Fruit fly (Drosophila melanogaster) whole organism, embryonic: Measurements from ENCODE around the gene Rbp4.
A peak's percentile ranks its signal among the peaks of the same experiment; 100 is the strongest.

ENCODE experiments used
- Bteb2 ChIP-seq: fragments of 200-800 bp; sonication (Bioruptor generic); optimal IDR thresholded peaks from 2 replicates; lab custom pipeline; 2016; ENCODE audit warnings: missing biosample characterization, missing genetic modification characterization
- CG10209 ChIP-seq: fragments of 200-800 bp; sonication (Bioruptor generic); optimal IDR thresholded peaks from 3 replicates; lab custom pipeline; 2017; ENCODE audit warnings: missing biosample characterization, mild to moderate bottlenecking, missing genetic modification characterization, missing genetic modification reagents
- CG10274 ChIP-seq: fragments of 200-800 bp; sonication (Bioruptor generic); optimal IDR thresholded peaks from 3 replicates; lab custom pipeline; 2017; ENCODE audit warnings: missing biosample characterization, mild to moderate bottlenecking, missing genetic modification characterization
- CG11247 ChIP-seq: fragments of 200-800 bp; sonication (Bioruptor generic); IDR thresholded peaks from 2 replicates; pipeline ENCODE4 v1.3.6; 2022; ENCODE audit warnings: missing biosample characterization, missing genetic modification characterization
- CG11398 ChIP-seq: fragments of 200-800 bp; sonication (Bioruptor generic); optimal IDR thresholded peaks from 2 replicates; lab custom pipeline; 2016; ENCODE audit warnings: missing biosample characterization, missing genetic modification characterization
- CG12071 ChIP-seq: fragments of 200-800 bp; sonication (Bioruptor generic); optimal IDR thresholded peaks from 3 replicates; lab custom pipeline; 2018; ENCODE audit warnings: missing biosample characterization, mild to moderate bottlenecking, missing genetic modification characterization
- CG12104 ChIP-seq: fragments of 200-800 bp; sonication (Bioruptor generic); optimal IDR thresholded peaks from 3 replicates; lab custom pipeline; 2016; ENCODE audit warnings: missing biosample characterization, missing genetic modification characterization
- CG12942 ChIP-seq: fragments of 200-800 bp; sonication (Bioruptor generic); optimal IDR thresholded peaks from 3 replicates; lab custom pipeline; 2016; ENCODE audit warnings: missing biosample characterization, missing genetic modification characterization
- CG13123 ChIP-seq: fragments of 200-800 bp; sonication (Bioruptor generic); optimal IDR thresholded peaks from 2 replicates; lab custom pipeline; 2016; ENCODE audit warnings: missing biosample characterization, missing genetic modification characterization
- CG17802 ChIP-seq: fragments of 200-800 bp; sonication (Bioruptor generic); optimal IDR thresholded peaks from 2 replicates; lab custom pipeline; 2018; ENCODE audit warnings: missing biosample characterization, mild to moderate bottlenecking, missing genetic modification characterization, moderate library complexity
- CG17829 ChIP-seq: fragments of 200-800 bp; optimal IDR thresholded peaks from 2 replicates; lab custom pipeline; 2019; ENCODE audit warnings: missing biosample characterization, mild to moderate bottlenecking, missing genetic modification characterization, moderate library complexity
- CG31224 ChIP-seq: fragments of 200-800 bp; sonication (Bioruptor generic); IDR thresholded peaks from 2 replicates; pipeline ENCODE4 v1.3.6; 2022; ENCODE audit warnings: missing biosample characterization, missing genetic modification characterization
- CG32532 ChIP-seq: fragments of 200-800 bp; sonication (Bioruptor generic); IDR thresholded peaks from 2 replicates; pipeline ENCODE4 v1.3.6; 2022; ENCODE audit warnings: missing biosample characterization, missing genetic modification characterization
- CG6272 ChIP-seq: fragments of 200-800 bp; sonication (Bioruptor generic); IDR thresholded peaks from 2 replicates; pipeline ENCODE4 v1.3.6; 2022; ENCODE audit warnings: missing biosample characterization, missing genetic modification characterization
- CG6654 ChIP-seq: fragments of 200-800 bp; sonication (Bioruptor generic); optimal IDR thresholded peaks from 2 replicates; lab custom pipeline; 2017; ENCODE audit warnings: missing biosample characterization, mild to moderate bottlenecking, missing genetic modification characterization
- CG6765 ChIP-seq: fragments of 200-800 bp; sonication (Bioruptor generic); optimal IDR thresholded peaks from 3 replicates; lab custom pipeline; 2017; ENCODE audit warnings: missing biosample characterization, mild to moderate bottlenecking, missing genetic modification characterization
- CG6791 ChIP-seq: fragments of 200-800 bp; sonication (Bioruptor generic); IDR thresholded peaks from 3 replicates; pipeline ENCODE4 v1.3.6; 2022; ENCODE audit warnings: missing biosample characterization, missing genetic modification characterization; ENCODE audit not compliant: partially characterized antibody
- CG8359 ChIP-seq: fragments of 200-800 bp; sonication (Bioruptor generic); optimal IDR thresholded peaks from 2 replicates; lab custom pipeline; 2017; ENCODE audit warnings: missing biosample characterization, mild to moderate bottlenecking, missing genetic modification characterization, borderline replicate concordance
- CG9876 ChIP-seq: fragments of 200-800 bp; sonication (Bioruptor generic); optimal IDR thresholded peaks from 2 replicates; lab custom pipeline; 2016; ENCODE audit warnings: missing biosample characterization, missing genetic modification characterization
- ERR ChIP-seq: fragments of 200-800 bp; sonication (Bioruptor generic); optimal IDR thresholded peaks from 2 replicates; lab custom pipeline; 2016; ENCODE audit warnings: missing biosample characterization, missing genetic modification characterization
- Hey ChIP-seq: fragments of 200-800 bp; sonication (Bioruptor generic); optimal IDR thresholded peaks from 3 replicates; lab custom pipeline; 2018; ENCODE audit warnings: missing biosample characterization, mild to moderate bottlenecking, missing genetic modification characterization
- Hmx ChIP-seq: fragments of 200-800 bp; sonication (Bioruptor generic); optimal IDR thresholded peaks from 2 replicates; lab custom pipeline; 2016; ENCODE audit warnings: missing biosample characterization, missing genetic modification characterization
- Hr3 ChIP-seq: fragments of 200-800 bp; sonication (Bioruptor generic); optimal IDR thresholded peaks from 3 replicates; lab custom pipeline; 2016; ENCODE audit warnings: missing biosample characterization, missing genetic modification characterization
- Lpt ChIP-seq: fragments of >200 bp; optimal IDR thresholded peaks from 2 replicates; lab custom pipeline; 2018; ENCODE audit warnings: missing biosample characterization, missing genetic modification characterization
- Mes4 ChIP-seq: fragments of 200-800 bp; sonication (Bioruptor generic); optimal IDR thresholded peaks from 2 replicates; lab custom pipeline; 2016; ENCODE audit warnings: missing biosample characterization, missing genetic modification characterization
- NC2β ChIP-seq: fragments of 200-800 bp; sonication (Bioruptor generic); optimal IDR thresholded peaks from 2 replicates; lab custom pipeline; 2016; ENCODE audit warnings: missing biosample characterization, missing genetic modification characterization
- NFAT ChIP-seq: fragments of 200-800 bp; sonication (Bioruptor generic); IDR thresholded peaks from 2 replicates; pipeline ENCODE4 v1.3.6; 2022; ENCODE audit warnings: missing biosample characterization, missing genetic modification characterization
- Pdp1 ChIP-seq, 2 experiments: fragments of 200-800 bp; sonication (Bioruptor generic); optimal IDR thresholded peaks; 3 replicates each; lab custom pipeline; 2016; ENCODE audit warnings: missing biosample characterization in 2 of 2, missing genetic modification characterization in 2 of 2, mild to moderate bottlenecking in 1 of 2, moderate library complexity in 1 of 2
- Scr ChIP-seq: fragments of 200-800 bp; sonication (Bioruptor generic); IDR thresholded peaks from 2 replicates; pipeline ENCODE4 v1.3.6; 2022; ENCODE audit warnings: missing biosample characterization, missing genetic modification characterization; ENCODE audit not compliant: partially characterized antibody
- Sry-β ChIP-seq: fragments of 200-800 bp; sonication (Bioruptor generic); optimal IDR thresholded peaks from 2 replicates; lab custom pipeline; 2018; ENCODE audit warnings: missing biosample characterization, mild to moderate bottlenecking, missing genetic modification characterization, moderate library complexity
- aop ChIP-seq: fragments of 200-800 bp; sonication (Bioruptor generic); IDR thresholded peaks from 2 replicates; pipeline ENCODE4 v1.3.6; 2022; ENCODE audit warnings: missing biosample characterization, missing genetic modification characterization
- az2 ChIP-seq: fragments of 200-800 bp; sonication (Bioruptor generic); optimal IDR thresholded peaks from 3 replicates; lab custom pipeline; 2016; ENCODE audit warnings: missing biosample characterization, missing genetic modification characterization
- bigmax ChIP-seq: fragments of 200-800 bp; sonication (Bioruptor generic); optimal IDR thresholded peaks from 2 replicates; lab custom pipeline; 2018; ENCODE audit warnings: missing biosample characterization, mild to moderate bottlenecking, missing genetic modification characterization
- br ChIP-seq: fragments of >200 bp; optimal IDR thresholded peaks from 2 replicates; lab custom pipeline; 2017
- chm ChIP-seq: fragments of 200-800 bp; sonication (Bioruptor generic); IDR thresholded peaks from 2 replicates; pipeline ENCODE4 v1.3.6; 2022; ENCODE audit warnings: missing biosample characterization, missing genetic modification characterization
- croc ChIP-seq: fragments of 200-800 bp; sonication (Bioruptor generic); conservative IDR thresholded peaks from 3 replicates; pipeline ENCODE4 v1.3.6; 2022; ENCODE audit warnings: missing biosample characterization, missing genetic modification characterization
- dmrt11E ChIP-seq: fragments of 200-800 bp; sonication (Bioruptor generic); optimal IDR thresholded peaks from 3 replicates; lab custom pipeline; 2018; ENCODE audit warnings: missing biosample characterization, mild to moderate bottlenecking, missing genetic modification characterization, moderate library complexity
- kah ChIP-seq: fragments of 200-800 bp; sonication (Bioruptor generic); optimal IDR thresholded peaks from 2 replicates; lab custom pipeline; 2018; ENCODE audit warnings: missing biosample characterization, mild to moderate bottlenecking, missing genetic modification characterization
- mirr ChIP-seq: fragments of 200-800 bp; sonication (Bioruptor generic); optimal IDR thresholded peaks from 3 replicates; lab custom pipeline; 2018; ENCODE audit warnings: missing biosample characterization, mild to moderate bottlenecking, missing genetic modification characterization
- nau ChIP-seq: fragments of 200-800 bp; sonication (Bioruptor generic); optimal IDR thresholded peaks from 3 replicates; lab custom pipeline; 2017; ENCODE audit warnings: missing biosample characterization, mild to moderate bottlenecking, missing genetic modification characterization, missing genetic modification reagents
- nerfin-2 ChIP-seq: fragments of 200-800 bp; sonication (Bioruptor generic); IDR thresholded peaks from 2 replicates; pipeline ENCODE4 v1.3.6; 2022; ENCODE audit warnings: missing biosample characterization, missing genetic modification characterization; ENCODE audit not compliant: partially characterized antibody
- prd ChIP-seq, 3 experiments: fragments of >200 bp in 2 of 3; fragments of 200-800 bp in 1 of 3; sonication (Bioruptor generic) in 1 of 3; optimal IDR thresholded peaks in 2 of 3; IDR thresholded peaks in 1 of 3; 2 replicates in 2 of 3; 3 replicates in 1 of 3; pipeline versions ENCODE4 v1.3.6 to Lab custom; 2017 to 2022; ENCODE audit warnings: missing biosample characterization in 1 of 3, missing genetic modification characterization in 1 of 3
- psq ChIP-seq: fragments of 200-800 bp; sonication (Bioruptor generic); optimal IDR thresholded peaks from 2 replicates; lab custom pipeline; 2017; ENCODE audit warnings: missing biosample characterization, missing genetic modification characterization
- run ChIP-seq: fragments of 200-800 bp; sonication (Bioruptor generic); optimal IDR thresholded peaks from 3 replicates; lab custom pipeline; 2018; ENCODE audit warnings: missing biosample characterization, mild to moderate bottlenecking, missing genetic modification characterization
- schlank ChIP-seq: fragments of 200-800 bp; sonication (Bioruptor generic); optimal IDR thresholded peaks from 2 replicates; lab custom pipeline; 2018; ENCODE audit warnings: missing biosample characterization, mild to moderate bottlenecking, missing genetic modification characterization
- sqz ChIP-seq: fragments of 200-800 bp; sonication (Bioruptor generic); optimal IDR thresholded peaks from 3 replicates; lab custom pipeline; 2018; ENCODE audit warnings: missing biosample characterization, mild to moderate bottlenecking, missing genetic modification characterization
- ssp ChIP-seq: fragments of 200-800 bp; sonication (Bioruptor generic); IDR thresholded peaks from 2 replicates; pipeline ENCODE4 v1.3.6; 2022; ENCODE audit warnings: missing biosample characterization, missing genetic modification characterization
- tin ChIP-seq: fragments of 200-800 bp; sonication (Bioruptor generic); optimal IDR thresholded peaks from 3 replicates; lab custom pipeline; 2016; ENCODE audit warnings: missing biosample characterization, missing genetic modification characterization
- vvl ChIP-seq: fragments of 200-800 bp; sonication (Bioruptor generic); IDR thresholded peaks from 2 replicates; pipeline ENCODE4 v1.3.6; 2022; ENCODE audit warnings: missing biosample characterization, missing genetic modification characterization

Rbp4 gene

DNA sequence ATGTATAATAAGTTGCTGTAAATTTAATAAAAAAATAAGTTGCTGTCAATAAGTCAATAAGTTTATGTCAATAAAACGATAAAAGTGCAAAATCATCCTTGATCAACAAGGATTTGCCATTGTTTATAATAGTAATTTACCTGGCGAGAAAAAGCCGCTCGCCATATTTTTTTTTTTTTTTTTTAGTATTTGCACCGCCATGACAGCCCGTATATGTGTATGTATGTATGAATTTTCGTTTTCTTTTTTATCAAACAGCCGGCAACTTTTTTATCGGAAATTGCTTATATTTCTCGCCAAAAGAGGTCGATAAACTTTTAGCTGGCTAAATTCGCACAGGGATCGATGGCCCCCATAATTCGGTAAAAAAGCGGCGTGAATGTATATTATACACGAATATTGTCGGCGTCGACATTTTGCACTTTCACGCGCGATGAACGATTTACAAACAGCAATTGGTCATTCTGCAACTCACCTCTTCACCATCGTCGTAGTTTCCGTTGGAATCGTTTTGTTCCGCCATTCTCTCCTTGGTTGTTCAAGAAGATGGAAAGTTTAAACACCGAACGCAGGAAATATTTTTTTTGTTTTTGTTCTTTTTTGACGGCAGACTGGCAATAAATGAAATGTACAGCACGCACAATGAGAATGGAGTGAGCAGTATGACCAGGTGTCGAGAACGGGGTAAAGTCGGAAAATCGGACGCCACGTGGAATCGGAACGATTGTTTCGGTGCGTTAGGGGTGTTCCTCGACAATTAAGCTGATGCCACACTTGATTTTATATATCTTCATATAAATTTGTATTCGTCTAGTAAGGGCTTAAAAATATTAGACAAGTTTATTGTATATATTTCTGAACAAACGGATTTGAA is 3.9 kb upstream of the Rbp4 start, which contains the start of gene Hrb87F (continued):
- TF ChIP-seq CG9876 (GFP tag; lab: Kevin White, UChicago) (no peak), CG10274 (GFP tag; lab: Kevin White, UChicago) (no peak), CG31224 (no peak), bigmax (GFP tag; lab: Kevin White, UChicago) (no peak), CG8359 (GFP tag; lab: Kevin White, UChicago) (no peak), CG12104 (GFP tag; lab: Kevin White, UChicago) (no peak), Scr (GFP tag; lab: Robert Waterston, UW) (peak; percentile 19; the same call in 1 of the 2 replicates), CG17802 (tag; lab: Kevin White, UChicago) (peak; percentile 98), nerfin-2 (no peak), CG11398 (GFP tag; lab: Kevin White, UChicago) (no peak), Sry-β (GFP tag; lab: Kevin White, UChicago) (no peak), Hr3 (GFP tag; lab: Kevin White, UChicago) (no peak), vvl (GFP tag; lab: Robert Waterston, UW) (no peak), ERR (GFP tag; lab: Kevin White, UChicago) (no peak), prd (optimal IDR thresholded peaks at IDR 0.05; lab: Kevin White, UChicago) (no peak), prd (GFP tag; IDR thresholded peaks at IDR 0.05; lab: Robert Waterston, UW) (peak; percentile 55; the same call in 2 of the 3 replicates), CG13123 (no peak), az2 (no peak), schlank (tag; lab: Kevin White, UChicago) (no peak), CG6765 (no peak), CG17829 (no peak), NFAT (GFP tag; lab: Robert Waterston, UW) (peak; percentile 33; the same call in 1 of the 2 replicates), CG12071 (no peak), aop (no peak), dmrt11E (tag; lab: Kevin White, UChicago) (no peak), Pdp1 (GFP tag; optimal IDR thresholded peaks at IDR 0.05; lab: Kevin White, UChicago) (no peak), CG10209 (GFP tag; lab: Kevin White, UChicago) (no peak), Mes4 (GFP tag; lab: Kevin White, UChicago) (no peak), CG11247 (GFP tag; lab: Robert Waterston, UW) (no peak), Lpt (GFP tag; lab: Kevin White, UChicago) (no peak), NC2β (GFP tag; lab: Kevin White, UChicago) (no peak), kah (GFP tag; lab: Kevin White, UChicago) (no peak), sqz (GFP tag; lab: Kevin White, UChicago) (peak; percentile 80), Hmx (GFP tag; lab: Kevin White, UChicago) (no peak), croc (no peak), Hey (no peak), br (no peak), CG6791 (no peak), CG32532 (GFP tag; lab: Robert Waterston, UW) (peak; percentile 49), CG6272 (GFP tag; lab: Robert Waterston, UW) (peak; percentile 46; the same call in 1 of the 2 replicates), Bteb2 (no peak), nau (GFP tag; lab: Kevin White, UChicago) (no peak), tin (GFP tag; lab: Kevin White, UChicago) (no peak), psq (GFP tag; lab: Kevin White, UChicago) (no peak), CG6654 (no peak), mirr (no peak), chm (GFP tag; lab: Robert Waterston, UW) (no peak), ssp (GFP tag; lab: Robert Waterston, UW) (peak; percentile 91), CG12942 (GFP tag; lab: Kevin White, UChicago) (no peak), run (tag; lab: Kevin White, UChicago) (no peak)
